Worm (Caenorhabditis elegans): ENCODE measurements around the gene mac-1.

Gene mac-1

DNA sequence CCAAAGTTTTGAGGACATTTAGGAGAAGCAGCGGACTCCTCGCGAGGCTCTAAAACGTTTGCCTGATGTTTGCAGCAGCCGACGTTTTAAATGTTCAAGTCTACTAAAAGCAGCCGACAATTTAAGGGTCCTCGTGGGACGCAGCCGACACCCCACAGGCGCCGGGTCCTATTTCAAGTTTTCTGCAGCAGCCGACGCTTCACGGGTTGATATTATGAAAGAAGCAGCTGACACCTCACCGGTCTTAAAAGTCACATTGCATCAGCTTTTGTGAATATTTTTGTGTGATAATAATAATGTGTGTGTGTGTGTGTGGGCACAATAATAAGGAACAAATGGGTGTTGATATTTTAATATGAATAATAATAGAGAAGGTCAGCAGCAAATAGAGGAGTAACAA is 22.8 kb downstream of the mac-1 start:
- TF ChIP-seq saeg-2 (GFP tag; IDR thresholded peaks at IDR 0.05) = 0 out of 2 replicates have a peak, but pooled peaks have one; percentile 13
- peak; percentile 52 for TF ChIP-seq lin-13 (GFP tag; optimal IDR thresholded peaks at IDR 0.05)
- peak; percentile 37; the same call in 1 of the 2 replicates for TF ChIP-seq set-16 (GFP tag; IDR thresholded peaks at IDR 0.05)
- TF ChIP-seq pha-4 (GFP tag; IDR thresholded peaks at IDR 0.05) = 0 out of 2 replicates have a peak, but pooled peaks have one; percentile 1
- TF ChIP-seq pha-4 (tag; optimal IDR thresholded peaks at IDR 0.05) = no peak
- TF ChIP-seq fos-1 (tag; optimal IDR thresholded peaks at IDR 0.05) = no peak

DNA sequence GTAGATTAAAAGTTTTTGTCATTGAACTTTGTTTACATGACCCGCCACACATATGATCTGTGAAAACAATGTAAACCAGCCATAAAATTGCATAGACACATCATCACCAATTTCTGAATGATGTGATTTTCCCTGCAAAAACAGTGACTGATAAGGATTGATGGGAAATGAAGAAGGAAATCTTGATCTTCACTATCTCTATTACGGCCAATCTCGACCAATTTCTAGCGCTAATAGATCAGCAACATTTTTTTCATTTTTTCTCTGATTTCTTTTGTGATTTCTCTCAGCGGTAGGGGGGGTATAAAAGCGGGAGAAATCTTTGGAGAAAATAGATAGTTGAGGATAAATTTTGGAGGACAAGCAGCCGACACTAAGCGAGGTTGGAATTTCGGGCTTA is 23.4 kb downstream of the mac-1 start:
- TF ChIP-seq aha-1 (tag) (peak; percentile 0), lin-15B (tag; optimal IDR thresholded peaks at IDR 0.05) (no peak), lir-3 (tag; optimal IDR thresholded peaks at IDR 0.05) (no peak), nhr-28 (tag; optimal IDR thresholded peaks at IDR 0.05) (peak; percentile 65), mdl-1 (tag; optimal IDR thresholded peaks at IDR 0.05) (peak in 1 of 2 experiments; percentile 7), unc-62 (GFP tag; optimal IDR thresholded peaks at IDR 0.05 in 1 of 2) (peak in 1 of 2 experiments; percentile 65), unc-62 (tag; optimal IDR thresholded peaks at IDR 0.05) (no peak)

- no peak for TF ChIP-seq hlh-30 (tag; optimal IDR thresholded peaks at IDR 0.05; ENCODE audit: insufficient read depth)
- no peak for TF ChIP-seq madf-5 (GFP tag; IDR thresholded peaks at IDR 0.05)
- no peak for TF ChIP-seq F49E8.2 (tag; optimal IDR thresholded peaks at IDR 0.05; ENCODE audit: borderline replicate concordance)
- no peak for TF ChIP-seq unc-130 (GFP tag; optimal IDR thresholded peaks at IDR 0.05)
- TF ChIP-seq daf-8 (GFP tag; IDR thresholded peaks at IDR 0.05) = no peak
- TF ChIP-seq snpc-4 (tag; optimal IDR thresholded peaks at IDR 0.05) = no peak
- TF ChIP-seq ceh-44 (GFP tag; IDR thresholded peaks at IDR 0.05) = no peak
- no peak for TF ChIP-seq ceh-28 (tag; optimal IDR thresholded peaks at IDR 0.05)
- TF ChIP-seq nhr-28 (tag; optimal IDR thresholded peaks at IDR 0.05) = no peak
- no peak for TF ChIP-seq zfp-3 (GFP tag; conservative IDR thresholded peaks at IDR 0.05)
- TF ChIP-seq mdl-1 (tag; optimal IDR thresholded peaks at IDR 0.05) = no peak
- no peak for TF ChIP-seq ceh-32 (tag; optimal IDR thresholded peaks at IDR 0.05; ENCODE audit: poor library complexity)
- TF ChIP-seq dpl-1 (GFP tag; optimal IDR thresholded peaks at IDR 0.05) = no peak
- no peak for TF ChIP-seq daf-12 (tag; optimal IDR thresholded peaks at IDR 0.05)
- no peak for TF ChIP-seq nhr-25 (tag; optimal IDR thresholded peaks at IDR 0.05; ENCODE audit: borderline replicate concordance, insufficient read depth)
- no peak for TF ChIP-seq nhr-6 (tag; optimal IDR thresholded peaks at IDR 0.05)
- no peak for TF ChIP-seq tag-97 (GFP tag; IDR thresholded peaks at IDR 0.05)
- no peak for TF ChIP-seq ctbp-1 (GFP tag; IDR thresholded peaks at IDR 0.05)
Observed at ce11 chrII:13293502-13293901, 27.2 kb downstream of the mac-1 start.

- no peak for TF ChIP-seq egl-43 (GFP tag; IDR thresholded peaks at IDR 0.05)
- peak in 1 of 2 experiments; percentile 2 for TF ChIP-seq mdl-1 (tag; optimal IDR thresholded peaks at IDR 0.05)
- no peak for TF ChIP-seq nhr-77 (tag; optimal IDR thresholded peaks at IDR 0.05)
- no peak for TF ChIP-seq zfp-2 (tag; optimal IDR thresholded peaks at IDR 0.05)
- TF ChIP-seq lin-29 (GFP tag; IDR thresholded peaks at IDR 0.05) = no peak
- TF ChIP-seq hlh-30 (tag; optimal IDR thresholded peaks at IDR 0.05; ENCODE audit: insufficient read depth) = peak; percentile 68
- peak; percentile 83 for TF ChIP-seq aha-1 (tag)
- TF ChIP-seq dmd-6 (GFP tag; IDR thresholded peaks at IDR 0.05) = peak; percentile 30; the same call in 1 of the 2 replicates
- 0 out of 2 replicates have a peak, but pooled peaks have one; percentile 37 for TF ChIP-seq tra-1 (GFP tag; IDR thresholded peaks at IDR 0.05)
- TF ChIP-seq hlh-11 (tag; optimal IDR thresholded peaks at IDR 0.05) = peak; percentile 64
- peak; percentile 2 for TF ChIP-seq T20F7.1 (GFP tag; optimal IDR thresholded peaks at IDR 0.05)
- no peak for TF ChIP-seq hif-1 (tag; optimal IDR thresholded peaks at IDR 0.05)
- no peak for TF ChIP-seq madf-9 (GFP tag; conservative IDR thresholded peaks at IDR 0.05)
- TF ChIP-seq nhr-28 (tag; optimal IDR thresholded peaks at IDR 0.05) = peak; percentile 85
Observed at ce11 chrII:13292913-13293312, 27.8 kb downstream of the mac-1 start.
